Fruit fly (Drosophila melanogaster): Measurements from ENCODE around the gene eya.

DNA sequence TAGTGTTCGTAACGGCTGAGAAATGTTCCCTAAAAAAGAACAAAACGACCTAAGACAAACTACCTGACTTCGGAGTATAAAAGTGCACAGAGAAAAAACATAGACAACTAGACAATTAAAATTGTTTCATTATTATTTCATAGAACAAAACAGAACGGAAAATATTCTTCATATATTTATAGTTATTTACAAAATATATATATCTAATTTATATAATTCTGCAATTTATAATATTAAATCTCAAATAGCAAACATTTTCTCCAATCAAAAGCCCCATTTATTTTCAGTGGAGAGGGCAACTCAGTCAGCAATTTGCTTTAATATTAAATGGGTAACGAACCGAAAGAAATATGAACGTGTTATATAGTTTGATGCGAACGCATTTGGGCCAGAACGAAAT lies 48.3 kb upstream of the eya start:
- TF ChIP-seq Hr4 (GFP tag; optimal IDR thresholded peaks at IDR 0.05): no peak
- TF ChIP-seq Sox102F (GFP tag; optimal IDR thresholded peaks at IDR 0.05): no peak
- TF ChIP-seq acj6 (GFP tag; optimal IDR thresholded peaks at IDR 0.05): no peak
- no peak for TF ChIP-seq Hr38 (GFP tag; optimal IDR thresholded peaks at IDR 0.05)
- TF ChIP-seq CG3032 (tag; optimal IDR thresholded peaks at IDR 0.05): no peak
- no peak for TF ChIP-seq CG8319 (GFP tag; optimal IDR thresholded peaks at IDR 0.05)
- no peak for TF ChIP-seq achi (GFP tag; optimal IDR thresholded peaks at IDR 0.05)
- no peak for TF ChIP-seq vri (GFP tag; optimal IDR thresholded peaks at IDR 0.05)
- TF ChIP-seq CG32006 (GFP tag; optimal IDR thresholded peaks at IDR 0.05): no peak
- no peak for TF ChIP-seq Gug (GFP tag; IDR thresholded peaks at IDR 0.05)

All from whole organism, prepupa.